Fruit fly (Drosophila melanogaster) Kc167 (cell line): ENCODE results near the gene CG6059.

Experiments used
- Myc ChIP-seq: fragments of >200 bp; optimal IDR thresholded peaks from 2 replicates; lab custom pipeline; 2017; ENCODE audit warnings: missing external identifiers
- Sin3A ChIP-seq: fragments of >200 bp; optimal IDR thresholded peaks from 2 replicates; lab custom pipeline; 2018; ENCODE audit warnings: missing external identifiers
- h ChIP-seq: fragments of >200 bp; optimal IDR thresholded peaks from 3 replicates; lab custom pipeline; 2018; ENCODE audit warnings: missing external identifiers
- insv ChIP-seq: fragments of >200 bp; optimal IDR thresholded peaks from 3 replicates; lab custom pipeline; 2018; ENCODE audit warnings: missing external identifiers
- psq ChIP-seq: fragments of >200 bp; optimal IDR thresholded peaks from 2 replicates; lab custom pipeline; 2017; ENCODE audit warnings: missing external identifiers

DNA sequence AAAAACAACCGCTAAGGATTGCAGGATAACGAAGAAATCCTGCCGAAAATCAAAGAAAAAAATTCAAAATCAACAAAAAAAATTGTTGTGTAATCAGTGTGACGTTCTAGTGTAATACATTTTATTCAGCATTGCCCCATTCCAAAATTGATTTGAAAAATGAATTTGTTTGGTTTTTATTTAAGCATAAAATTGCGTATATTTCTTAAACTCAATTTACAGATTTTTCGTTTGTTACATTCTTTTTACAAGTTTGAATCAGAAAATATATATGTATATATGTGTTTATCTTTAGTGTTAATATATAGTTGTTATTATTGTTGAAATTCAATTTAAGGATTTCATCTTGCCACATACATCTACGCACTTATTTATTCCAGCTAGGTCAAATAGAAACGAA is at the start of gene CG6059:
- TF ChIP-seq h (lab: Kevin White, UChicago), result no peak
- no peak for TF ChIP-seq psq (lab: Kevin White, UChicago)
- TF ChIP-seq insv (lab: Kevin White, UChicago), result no peak
- TF ChIP-seq Sin3A, result no peak
- TF ChIP-seq Myc (lab: Kevin White, UChicago), result no peak
